Fruit fly (Drosophila melanogaster) whole organism, embryonic: ENCODE results near the gene Cap-D3.
A peak's percentile ranks its signal among the peaks of the same experiment; 100 is the strongest.

ENCODE experiments used
- Aef1 ChIP-seq: fragments of 200-800 bp; sonication (Bioruptor generic); IDR thresholded peaks from 3 replicates; pipeline ENCODE4 v1.3.6; 2022; ENCODE audit warnings: missing biosample characterization, missing genetic modification characterization
- Asciz ChIP-seq: fragments of 200-800 bp; sonication (Bioruptor generic); optimal IDR thresholded peaks from 2 replicates; lab custom pipeline; 2017; ENCODE audit warnings: missing biosample characterization, mild to moderate bottlenecking, missing genetic modification characterization, missing genetic modification reagents
- CG10147 ChIP-seq: fragments of 200-800 bp; sonication (Bioruptor generic); optimal IDR thresholded peaks from 2 replicates; lab custom pipeline; 2019; ENCODE audit warnings: missing biosample characterization, mild to moderate bottlenecking, missing genetic modification characterization, moderate library complexity
- CG11398 ChIP-seq: fragments of 200-800 bp; sonication (Bioruptor generic); optimal IDR thresholded peaks from 2 replicates; lab custom pipeline; 2016; ENCODE audit warnings: missing biosample characterization, missing genetic modification characterization
- CG11504 ChIP-seq: fragments of 200-800 bp; sonication (Bioruptor generic); optimal IDR thresholded peaks from 3 replicates; lab custom pipeline; 2019; ENCODE audit warnings: missing biosample characterization, mild to moderate bottlenecking, missing genetic modification characterization, moderate library complexity
- CG11696 ChIP-seq: fragments of 200-800 bp; sonication (Bioruptor generic); IDR thresholded peaks from 2 replicates; pipeline ENCODE4 v1.3.6; 2022; ENCODE audit warnings: missing biosample characterization, missing genetic modification characterization
- CG14441 ChIP-seq: fragments of 200-800 bp; sonication (Bioruptor generic); IDR thresholded peaks from 2 replicates; pipeline ENCODE4 v1.3.6; 2022; ENCODE audit warnings: missing biosample characterization, missing genetic modification characterization
- CG14860 ChIP-seq: fragments of 200-800 bp; sonication (Bioruptor generic); IDR thresholded peaks from 3 replicates; pipeline ENCODE4 v1.3.6; 2022; ENCODE audit warnings: missing biosample characterization, missing genetic modification characterization; ENCODE audit not compliant: partially characterized antibody
- CG15011 ChIP-seq: fragments of 200-800 bp; sonication (Bioruptor generic); optimal IDR thresholded peaks from 3 replicates; lab custom pipeline; 2018; ENCODE audit warnings: missing biosample characterization, mild to moderate bottlenecking, missing genetic modification characterization
- CG17912 ChIP-seq: fragments of 200-800 bp; sonication (Bioruptor generic); optimal IDR thresholded peaks from 2 replicates; lab custom pipeline; 2018; ENCODE audit warnings: missing biosample characterization, mild to moderate bottlenecking, missing genetic modification characterization
- CG18764 ChIP-seq: fragments of 200-800 bp; sonication (Bioruptor generic); optimal IDR thresholded peaks from 3 replicates; lab custom pipeline; 2016; ENCODE audit warnings: missing biosample characterization, missing genetic modification characterization
- CG2120 ChIP-seq: fragments of 200-800 bp; sonication (Bioruptor generic); optimal IDR thresholded peaks from 3 replicates; lab custom pipeline; 2016; ENCODE audit warnings: missing biosample characterization, missing genetic modification characterization
- CG2678 ChIP-seq: fragments of 200-800 bp; sonication (Bioruptor generic); optimal IDR thresholded peaks from 3 replicates; lab custom pipeline; 2019; ENCODE audit warnings: missing biosample characterization, mild to moderate bottlenecking, missing genetic modification characterization, moderate library complexity
- CG3726 ChIP-seq: fragments of 200-800 bp; sonication (Bioruptor generic); IDR thresholded peaks from 3 replicates; pipeline ENCODE4, ENCODE4 v1.3.6; 2022; ENCODE audit warnings: missing biosample characterization, missing genetic modification characterization
- CG4707 ChIP-seq: fragments of 200-800 bp; sonication (Bioruptor generic); optimal IDR thresholded peaks from 2 replicates; lab custom pipeline; 2018; ENCODE audit warnings: missing biosample characterization, mild to moderate bottlenecking, missing genetic modification characterization, moderate library complexity
- CG7556 ChIP-seq: fragments of 200-800 bp; sonication (Bioruptor generic); optimal IDR thresholded peaks from 2 replicates; lab custom pipeline; 2017; ENCODE audit warnings: missing biosample characterization, mild to moderate bottlenecking, missing genetic modification characterization
- CG7928 ChIP-seq: fragments of 200-800 bp; sonication (Bioruptor generic); optimal IDR thresholded peaks from 2 replicates; lab custom pipeline; 2017; ENCODE audit warnings: missing biosample characterization, mild to moderate bottlenecking, missing genetic modification characterization
- CG8359 ChIP-seq: fragments of 200-800 bp; sonication (Bioruptor generic); optimal IDR thresholded peaks from 2 replicates; lab custom pipeline; 2017; ENCODE audit warnings: missing biosample characterization, mild to moderate bottlenecking, missing genetic modification characterization, borderline replicate concordance
- CG8388 ChIP-seq: fragments of 200-800 bp; sonication (Bioruptor generic); optimal IDR thresholded peaks from 2 replicates; lab custom pipeline; 2019; ENCODE audit warnings: missing biosample characterization, mild to moderate bottlenecking, missing genetic modification characterization, moderate library complexity
- CG9797 ChIP-seq: fragments of 200-800 bp; sonication (Bioruptor generic); optimal IDR thresholded peaks from 3 replicates; lab custom pipeline; 2018; ENCODE audit warnings: missing biosample characterization, mild to moderate bottlenecking, missing genetic modification characterization
- Fer3 ChIP-seq: fragments of 200-800 bp; sonication (Bioruptor generic); optimal IDR thresholded peaks from 2 replicates; lab custom pipeline; 2018; ENCODE audit warnings: missing biosample characterization, mild to moderate bottlenecking, missing genetic modification characterization, moderate library complexity
- HmgZ ChIP-seq: fragments of 200-800 bp; sonication (Bioruptor generic); optimal IDR thresholded peaks from 2 replicates; lab custom pipeline; 2018; ENCODE audit warnings: missing biosample characterization, mild to moderate bottlenecking, missing genetic modification characterization
- Jarid2 ChIP-seq: fragments of 200-800 bp; sonication (Bioruptor generic); optimal IDR thresholded peaks from 3 replicates; lab custom pipeline; 2017; ENCODE audit warnings: mild to moderate bottlenecking, missing biosample characterization, missing genetic modification reagents, missing genetic modification characterization
- Side ChIP-seq: fragments of 200-800 bp; sonication (Bioruptor generic); optimal IDR thresholded peaks from 2 replicates; lab custom pipeline; 2016; ENCODE audit warnings: missing biosample characterization, missing genetic modification characterization
- Sin3A ChIP-seq: fragments of >200 bp; optimal IDR thresholded peaks from 2 replicates; lab custom pipeline; 2018
- Sry-β ChIP-seq: fragments of 200-800 bp; sonication (Bioruptor generic); optimal IDR thresholded peaks from 2 replicates; lab custom pipeline; 2018; ENCODE audit warnings: missing biosample characterization, mild to moderate bottlenecking, missing genetic modification characterization, moderate library complexity
- bab2 ChIP-seq: fragments of 200-800 bp; sonication (Bioruptor generic); optimal IDR thresholded peaks from 2 replicates; lab custom pipeline; 2016; ENCODE audit warnings: missing biosample characterization, missing genetic modification characterization
- bcd ChIP-seq: fragments of 200-800 bp; sonication (Bioruptor generic); optimal IDR thresholded peaks from 2 replicates; lab custom pipeline; 2017; ENCODE audit warnings: missing biosample characterization, mild to moderate bottlenecking, missing genetic modification characterization
- ci ChIP-seq: fragments of 200-800 bp; sonication (Bioruptor generic); IDR thresholded peaks from 3 replicates; pipeline ENCODE4 v1.3.6; 2022; ENCODE audit warnings: missing biosample characterization, missing genetic modification characterization
- disco-r ChIP-seq: fragments of 200-800 bp; sonication (Bioruptor generic); optimal IDR thresholded peaks from 2 replicates; lab custom pipeline; 2016; ENCODE audit warnings: missing biosample characterization, missing genetic modification characterization
- dmrt11E ChIP-seq: fragments of 200-800 bp; sonication (Bioruptor generic); optimal IDR thresholded peaks from 3 replicates; lab custom pipeline; 2018; ENCODE audit warnings: missing biosample characterization, mild to moderate bottlenecking, missing genetic modification characterization, moderate library complexity
- fd102C ChIP-seq: fragments of 200-800 bp; sonication (Bioruptor generic); optimal IDR thresholded peaks from 2 replicates; lab custom pipeline; 2018; ENCODE audit warnings: missing biosample characterization, mild to moderate bottlenecking, missing genetic modification characterization, moderate library complexity
- kah ChIP-seq: fragments of 200-800 bp; sonication (Bioruptor generic); optimal IDR thresholded peaks from 2 replicates; lab custom pipeline; 2018; ENCODE audit warnings: missing biosample characterization, mild to moderate bottlenecking, missing genetic modification characterization
- ken ChIP-seq: fragments of 200-800 bp; sonication (Bioruptor generic); IDR thresholded peaks from 3 replicates; pipeline ENCODE4 v1.3.6; 2022; ENCODE audit warnings: missing biosample characterization, missing genetic modification characterization
- lilli ChIP-seq: fragments of 200-800 bp; sonication (Bioruptor generic); optimal IDR thresholded peaks from 3 replicates; lab custom pipeline; 2016; ENCODE audit warnings: missing biosample characterization, missing genetic modification characterization
- lov ChIP-seq, 2 experiments: fragments of 200-800 bp in 1 of 2; fragments of >200 bp in 1 of 2; sonication (Bioruptor generic) in 1 of 2; IDR thresholded peaks in 1 of 2; optimal IDR thresholded peaks in 1 of 2; 2 replicates in 1 of 2; 3 replicates in 1 of 2; pipeline versions ENCODE4 v1.3.6 to Lab custom; 2017 to 2022; ENCODE audit warnings: missing biosample characterization in 1 of 2, missing genetic modification characterization in 1 of 2
- mld ChIP-seq: fragments of 200-800 bp; sonication (Bioruptor generic); IDR thresholded peaks from 3 replicates; pipeline ENCODE4 v1.3.6; 2022; ENCODE audit warnings: missing biosample characterization, missing genetic modification characterization; ENCODE audit not compliant: partially characterized antibody
- nerfin-2 ChIP-seq: fragments of 200-800 bp; sonication (Bioruptor generic); IDR thresholded peaks from 2 replicates; pipeline ENCODE4 v1.3.6; 2022; ENCODE audit warnings: missing biosample characterization, missing genetic modification characterization; ENCODE audit not compliant: partially characterized antibody
- pb ChIP-seq: fragments of 200-800 bp; sonication (Bioruptor generic); optimal IDR thresholded peaks from 3 replicates; lab custom pipeline; 2016; ENCODE audit warnings: missing biosample characterization, missing genetic modification characterization
- prd ChIP-seq, 3 experiments: fragments of >200 bp in 2 of 3; fragments of 200-800 bp in 1 of 3; sonication (Bioruptor generic) in 1 of 3; optimal IDR thresholded peaks in 2 of 3; IDR thresholded peaks in 1 of 3; 2 replicates in 2 of 3; 3 replicates in 1 of 3; pipeline versions ENCODE4 v1.3.6 to Lab custom; 2017 to 2022; ENCODE audit warnings: missing biosample characterization in 1 of 3, missing genetic modification characterization in 1 of 3
- ro ChIP-seq: fragments of 200-800 bp; sonication (Bioruptor generic); IDR thresholded peaks from 2 replicates; pipeline ENCODE4 v1.3.6; 2022; ENCODE audit warnings: missing biosample characterization, missing genetic modification characterization
- sc ChIP-seq, 3 experiments: fragments of >200 bp in 2 of 3; fragments of 200-800 bp in 1 of 3; sonication (Bioruptor generic) in 1 of 3; optimal IDR thresholded peaks; 2 replicates in 2 of 3; 3 replicates in 1 of 3; lab custom pipeline; 2017; ENCODE audit warnings: mild to moderate bottlenecking in 1 of 3, missing biosample characterization in 1 of 3, missing genetic modification characterization in 1 of 3, missing genetic modification reagents in 1 of 3
- schlank ChIP-seq: fragments of 200-800 bp; sonication (Bioruptor generic); optimal IDR thresholded peaks from 2 replicates; lab custom pipeline; 2018; ENCODE audit warnings: missing biosample characterization, mild to moderate bottlenecking, missing genetic modification characterization
- slp2 ChIP-seq: fragments of 200-800 bp; sonication (Bioruptor generic); optimal IDR thresholded peaks from 2 replicates; lab custom pipeline; 2016; ENCODE audit warnings: missing biosample characterization, missing genetic modification characterization
- tgo ChIP-seq: fragments of 200-800 bp; sonication (Bioruptor generic); IDR thresholded peaks from 3 replicates; pipeline ENCODE4 v1.3.6; 2022; ENCODE audit warnings: missing biosample characterization, missing genetic modification characterization
- tx ChIP-seq: fragments of 200-800 bp; sonication (Bioruptor generic); optimal IDR thresholded peaks from 2 replicates; lab custom pipeline; 2016; ENCODE audit warnings: missing biosample characterization, missing genetic modification characterization
- vvl ChIP-seq: fragments of 200-800 bp; sonication (Bioruptor generic); IDR thresholded peaks from 2 replicates; pipeline ENCODE4 v1.3.6; 2022; ENCODE audit warnings: missing biosample characterization, missing genetic modification characterization

Cap-D3 gene

DNA sequence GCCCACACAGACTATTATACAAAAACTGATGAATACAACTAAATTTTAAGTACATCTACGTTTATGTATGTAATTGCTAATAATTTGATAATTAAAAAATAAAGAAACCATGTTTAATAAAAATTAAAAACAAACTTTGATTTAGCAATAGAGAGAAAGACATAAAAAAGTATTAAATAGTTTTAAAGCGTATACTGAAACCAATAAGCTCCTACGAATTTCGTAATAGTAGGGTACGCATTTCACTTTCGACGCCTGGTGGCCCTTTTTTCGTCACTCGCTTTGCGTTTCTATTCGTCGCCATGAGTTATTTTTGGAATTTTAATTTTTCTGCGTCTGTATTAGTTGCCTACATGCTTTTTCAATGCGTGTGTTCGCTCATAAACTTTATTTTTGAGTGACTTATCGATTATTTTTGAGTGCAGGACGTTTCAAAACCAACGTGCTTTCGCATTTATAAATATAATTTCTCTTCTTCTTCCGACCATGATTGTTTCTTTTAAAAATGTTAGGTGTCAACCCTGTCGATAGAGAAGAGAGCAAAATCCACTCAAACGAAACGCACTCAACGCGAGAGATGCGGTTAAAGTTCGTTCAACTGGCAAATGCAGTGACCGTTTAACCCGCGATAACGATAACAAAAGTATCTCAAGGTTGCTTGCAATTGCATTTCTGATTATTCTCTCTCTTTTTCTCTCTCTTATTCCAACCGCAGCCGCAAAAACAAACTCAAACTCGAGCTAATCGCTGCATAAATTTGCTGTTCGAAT is 21.0 kb downstream of the Cap-D3 start, which contains the start of gene Oscillin (continued):
- TF ChIP-seq CG10147 (GFP tag; lab: Kevin White, UChicago) (peak; percentile 73), CG11398 (GFP tag; lab: Kevin White, UChicago) (peak; percentile 12), ken (GFP tag; lab: Robert Waterston, UW) (peak; percentile 68; the same call in 2 of the 3 replicates), lilli (GFP tag; lab: Kevin White, UChicago) (peak; percentile 57), Asciz (GFP tag; lab: Kevin White, UChicago) (peak; percentile 86), Sin3A (lab: Kevin White, UChicago) (no peak), CG7556 (GFP tag; lab: Kevin White, UChicago) (peak; percentile 86), CG9797 (no peak), Sry-β (GFP tag; lab: Kevin White, UChicago) (no peak), CG8388 (GFP tag; lab: Kevin White, UChicago) (peak; percentile 89), pb (GFP tag; lab: Kevin White, UChicago) (no peak), kah (GFP tag; lab: Kevin White, UChicago) (peak; percentile 61), Jarid2 (GFP tag; lab: Kevin White, UChicago) (no peak), disco-r (GFP tag; lab: Kevin White, UChicago) (no peak), HmgZ (tag; lab: Kevin White, UChicago) (peak; percentile 70), bcd (GFP tag; lab: Kevin White, UChicago) (peak; percentile 80), CG3726 (GFP tag; lab: Robert Waterston, UW) (no peak), ro (GFP tag; lab: Robert Waterston, UW) (peak; percentile 51; the same call in 1 of the 2 replicates), vvl (GFP tag; lab: Robert Waterston, UW) (peak; percentile 94), Side (GFP tag; lab: Kevin White, UChicago) (no peak), CG2678 (tag; lab: Kevin White, UChicago) (peak; percentile 92), CG11504 (tag; lab: Kevin White, UChicago) (peak; percentile 88), ci (GFP tag; lab: Robert Waterston, UW) (peak; percentile 51; the same call in 1 of the 3 replicates), fd102C (GFP tag; lab: Kevin White, UChicago) (no peak), tx (GFP tag; lab: Kevin White, UChicago) (peak; percentile 48), tgo (GFP tag; lab: Robert Waterston, UW) (peak; percentile 88), mld (peak; percentile 88), prd (optimal IDR thresholded peaks at IDR 0.05; lab: Kevin White, UChicago) (no peak), prd (GFP tag; IDR thresholded peaks at IDR 0.05; lab: Robert Waterston, UW) (peak; percentile 79), bab2 (GFP tag; lab: Kevin White, UChicago) (peak; percentile 59), CG14860 (GFP tag; lab: Robert Waterston, UW) (peak; percentile 83), sc (optimal IDR thresholded peaks at IDR 0.05; lab: Kevin White, UChicago) (no peak), sc (GFP tag; optimal IDR thresholded peaks at IDR 0.05; lab: Kevin White, UChicago) (no peak), lov (optimal IDR thresholded peaks at IDR 0.05; lab: Kevin White, UChicago) (no peak), lov (GFP tag; IDR thresholded peaks at IDR 0.05; lab: Robert Waterston, UW) (peak; percentile 77; the same call in 2 of the 3 replicates), CG7928 (GFP tag; lab: Kevin White, UChicago) (no peak), CG18764 (GFP tag; lab: Kevin White, UChicago) (peak; percentile 67), slp2 (GFP tag; lab: Kevin White, UChicago) (peak; percentile 44), CG11696 (GFP tag; lab: Robert Waterston, UW) (peak; percentile 60), Aef1 (GFP tag; lab: Robert Waterston, UW) (peak; percentile 57), CG17912 (GFP tag; lab: Kevin White, UChicago) (no peak), Fer3 (tag; lab: Kevin White, UChicago) (peak; percentile 82), CG15011 (GFP tag; lab: Kevin White, UChicago) (peak; percentile 66), dmrt11E (tag; lab: Kevin White, UChicago) (peak; percentile 71), schlank (tag; lab: Kevin White, UChicago) (no peak), nerfin-2 (GFP tag; lab: Robert Waterston, UW) (peak; percentile 87), CG2120 (GFP tag; lab: Kevin White, UChicago) (peak; percentile 12), CG8359 (GFP tag; lab: Kevin White, UChicago) (peak; percentile 44), CG14441 (GFP tag; lab: Robert Waterston, UW) (peak; percentile 78), CG4707 (GFP tag; lab: Kevin White, UChicago) (no peak)
